Fruit fly (Drosophila melanogaster): Measurements from ENCODE around the gene eg.

Gene eg

DNA sequence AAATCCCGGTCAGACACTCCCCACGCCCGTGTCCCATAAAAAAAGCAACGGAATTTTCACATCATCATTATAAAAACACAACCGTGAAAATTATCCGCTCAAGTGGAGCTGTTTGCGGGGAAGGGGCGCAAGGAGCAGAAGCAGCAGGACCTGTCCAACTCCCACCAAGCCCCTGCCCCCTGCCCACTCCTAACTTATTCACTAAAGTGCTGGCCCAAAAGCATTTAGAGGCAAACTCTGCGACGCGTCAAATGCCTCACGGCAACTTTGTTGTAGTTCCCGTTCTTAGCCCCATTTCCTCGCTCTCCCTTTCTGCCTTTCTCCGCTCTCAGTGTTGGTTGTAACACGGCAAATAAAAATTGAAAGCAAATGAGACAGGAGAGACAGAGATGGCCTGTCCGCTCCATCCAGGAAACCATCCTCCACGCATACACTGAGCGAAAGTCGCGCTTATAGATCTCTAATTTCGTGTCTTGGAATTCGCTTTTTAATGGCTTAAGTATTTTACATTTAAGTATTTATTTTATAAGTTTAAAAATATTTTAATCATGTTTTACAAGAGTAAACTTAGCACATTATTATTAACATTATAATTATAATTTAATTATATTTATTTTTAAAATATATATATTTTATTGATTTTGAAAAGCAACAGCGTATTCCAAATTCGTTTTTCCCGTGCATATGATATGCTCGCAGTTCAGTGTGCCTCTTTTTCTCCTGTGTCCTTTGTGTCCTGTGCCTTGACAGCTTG lies 51.0 kb downstream of the eg start (continued):
- TF ChIP-seq CG9817 (tag; optimal IDR thresholded peaks at IDR 0.05) (no peak), lov (optimal IDR thresholded peaks at IDR 0.05) (no peak), lov (GFP tag; IDR thresholded peaks at IDR 0.05) (no peak), CG6791 (GFP tag; IDR thresholded peaks at IDR 0.05; ENCODE audit: partially characterized antibody) (no peak), CG12219 (GFP tag; optimal IDR thresholded peaks at IDR 0.05) (no peak), Dfd (GFP tag; optimal IDR thresholded peaks at IDR 0.05) (no peak), PHDP (tag; optimal IDR thresholded peaks at IDR 0.05) (no peak), Eip74EF (GFP tag; optimal IDR thresholded peaks at IDR 0.05) (no peak), pum (GFP tag; optimal IDR thresholded peaks at IDR 0.05) (no peak), CG16813 (GFP tag; IDR thresholded peaks at IDR 0.05; ENCODE audit: partially characterized antibody) (no peak), Doc2 (GFP tag; IDR thresholded peaks at IDR 0.05) (no peak), B-H1 (GFP tag; IDR thresholded peaks at IDR 0.05) (no peak), trh (GFP tag; optimal IDR thresholded peaks at IDR 0.05) (no peak), CG2120 (GFP tag; optimal IDR thresholded peaks at IDR 0.05) (peak; percentile 22), CG7271 (tag; optimal IDR thresholded peaks at IDR 0.05) (no peak), CG8089 (GFP tag; optimal IDR thresholded peaks at IDR 0.05) (no peak), phol (tag; optimal IDR thresholded peaks at IDR 0.05) (peak; percentile 35), chif (GFP tag; optimal IDR thresholded peaks at IDR 0.05) (no peak), Stat92E (GFP tag; optimal IDR thresholded peaks at IDR 0.05) (no peak), mam (GFP tag; optimal IDR thresholded peaks at IDR 0.05) (no peak), wek (GFP tag; optimal IDR thresholded peaks at IDR 0.05) (no peak), Hr78 (GFP tag; optimal IDR thresholded peaks at IDR 0.05) (no peak), CG8924 (tag; optimal IDR thresholded peaks at IDR 0.05) (peak; percentile 67), CG17829 (tag; optimal IDR thresholded peaks at IDR 0.05) (no peak), Xbp1 (GFP tag; optimal IDR thresholded peaks at IDR 0.05) (peak; percentile 6), en (GFP tag; optimal IDR thresholded peaks at IDR 0.05) (no peak), CG10321 (GFP tag; IDR thresholded peaks at IDR 0.05) (no peak), Myb (GFP tag; optimal IDR thresholded peaks at IDR 0.05) (no peak), CG2116 (GFP tag; optimal IDR thresholded peaks at IDR 0.05) (no peak), az2 (GFP tag; optimal IDR thresholded peaks at IDR 0.05) (no peak), CG34224 (GFP tag; IDR thresholded peaks at IDR 0.05; ENCODE audit: partially characterized antibody) (no peak), CG18262 (tag; optimal IDR thresholded peaks at IDR 0.05) (no peak), NFAT (GFP tag; IDR thresholded peaks at IDR 0.05) (no peak), sens-2 (GFP tag; IDR thresholded peaks at IDR 0.05) (no peak), da (GFP tag; optimal IDR thresholded peaks at IDR 0.05) (no peak), Nf-YC (tag; optimal IDR thresholded peaks at IDR 0.05) (no peak), CG12236 (GFP tag; optimal IDR thresholded peaks at IDR 0.05) (no peak), CG4282 (GFP tag; optimal IDR thresholded peaks at IDR 0.05) (no peak), CG30431 (GFP tag; optimal IDR thresholded peaks at IDR 0.05) (no peak), CG12659 (GFP tag; optimal IDR thresholded peaks at IDR 0.05) (peak; percentile 30), yki (optimal IDR thresholded peaks at IDR 0.05) (no peak), org-1 (GFP tag; optimal IDR thresholded peaks at IDR 0.05) (no peak), CG3726 (GFP tag; IDR thresholded peaks at IDR 0.05) (no peak), Ada2b (GFP tag; IDR thresholded peaks at IDR 0.05) (no peak), grau (tag; optimal IDR thresholded peaks at IDR 0.05) (peak; percentile 67), Lhr (GFP tag; optimal IDR thresholded peaks at IDR 0.05) (no peak), Atf6 (GFP tag; IDR thresholded peaks at IDR 0.05) (no peak), Mes4 (GFP tag; optimal IDR thresholded peaks at IDR 0.05) (no peak), slp2 (GFP tag; optimal IDR thresholded peaks at IDR 0.05) (no peak), cwo (GFP tag; optimal IDR thresholded peaks at IDR 0.05) (peak; percentile 54)

All from whole organism, embryonic.